Worm (Caenorhabditis elegans) whole organism, mixed stage, embryonic: ENCODE data around the gene srx-115.
"Not testable (repeated sequence)": the region's sequence is repeated elsewhere in the genome, so short reads cannot be mapped to it uniquely, and the experiment has no call there.

Source experiments
- ces-1 ChIP-seq: fragments of 150-350 bp; optimal IDR thresholded peaks from 2 replicates; lab custom pipeline; 2014; ENCODE audit warnings: missing biosample characterization, missing genetic modification reagents, missing genetic modification characterization
- lin-13 ChIP-seq: fragments of 150-350 bp; optimal IDR thresholded peaks from 2 replicates; lab custom pipeline; 2014; ENCODE audit warnings: missing biosample characterization, missing genetic modification characterization
- lin-32 ChIP-seq: fragments of 200-800 bp; sonication (Bioruptor generic); optimal IDR thresholded peaks from 2 replicates; lab custom pipeline; 2018; ENCODE audit warnings: mild to moderate bottlenecking, missing genetic modification characterization, missing compliant biosample characterization
- nhr-12 ChIP-seq: fragments of 150-350 bp; optimal IDR thresholded peaks from 2 replicates; lab custom pipeline; 2014; ENCODE audit warnings: missing biosample characterization, missing genetic modification characterization
- nhr-28 ChIP-seq: fragments of 150-350 bp; optimal IDR thresholded peaks from 2 replicates; lab custom pipeline; 2014; ENCODE audit warnings: missing biosample characterization, missing genetic modification characterization
- unc-62 ChIP-seq: fragments of 150-350 bp; optimal IDR thresholded peaks from 2 replicates; lab custom pipeline; 2014; ENCODE audit warnings: missing biosample characterization, missing genetic modification reagents, missing genetic modification characterization
- ztf-11 ChIP-seq: fragments of 150-350 bp; optimal IDR thresholded peaks from 2 replicates; lab custom pipeline; 2014; ENCODE audit warnings: missing biosample characterization, missing genetic modification characterization

ce11 chrV:8722160-8722559, 49.5 kb upstream of the srx-115 start, which contains the start of gene ZC196.8:
- TF ChIP-seq unc-62; nhr-12 (tag; lab: Kevin White, UChicago); lin-32 (GFP tag; lab: Kevin White, UChicago); nhr-28 (tag; lab: Kevin White, UChicago); ces-1 (GFP tag; lab: Kevin White, UChicago); ztf-11 (tag; lab: Kevin White, UChicago); lin-13 (tag; lab: Kevin White, UChicago): not testable (repeated sequence)
